4 fruit fly cellular contexts compared by ENCODE assay signal in the genomic region with DNA sequence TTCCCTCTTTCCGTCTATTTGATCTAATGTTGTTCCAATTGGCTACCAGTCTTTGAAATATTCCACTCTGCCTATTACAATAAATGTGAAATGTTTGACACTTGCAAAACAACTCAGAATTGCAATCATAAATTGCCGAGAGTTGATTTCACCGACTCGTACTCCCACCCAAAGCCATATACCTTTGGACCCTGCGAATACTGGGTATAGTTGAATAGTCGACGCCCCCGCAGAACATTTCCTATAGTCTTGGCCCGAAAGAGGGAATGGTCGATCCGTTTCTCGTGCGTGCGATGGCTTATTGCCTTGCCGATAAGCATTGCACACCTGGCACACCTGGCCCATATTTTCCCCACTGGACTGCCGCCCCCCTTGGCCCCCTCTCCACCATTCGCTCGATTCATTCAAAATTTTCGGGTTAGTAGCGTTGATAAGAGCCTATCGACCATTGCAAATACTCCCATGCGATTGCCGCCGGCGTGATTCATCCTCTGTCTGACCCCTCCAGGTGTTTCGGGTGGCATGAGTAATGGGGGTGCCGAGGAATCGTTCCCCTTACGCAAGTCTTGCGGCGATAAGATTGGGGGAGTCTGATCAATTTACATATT.
TF ChIP-seq lines count a peak whose summit lies in the region.

No protein-coding gene starts in this region.

- no peak for TF ChIP-seq CTCF in whole organism, embryonic (GFP tag; optimal IDR thresholded peaks at IDR 0.05; lab: Kevin White, UChicago)

TF ChIP-seq in whole organism, adult, 20 proteins besides CTCF, POLR2A, EP300 and RAD21:
- TF ChIP-seq cic (GFP tag; optimal IDR thresholded peaks at IDR 0.05; lab: Kevin White, UChicago): peak; percentile 12
- TF ChIP-seq CG12768 (GFP tag; optimal IDR thresholded peaks at IDR 0.05; lab: Kevin White, UChicago): no peak
- no peak for TF ChIP-seq CG7045 (GFP tag; optimal IDR thresholded peaks at IDR 0.05; lab: Kevin White, UChicago)
- peak; percentile 61 for TF ChIP-seq kay (GFP tag; lab: Kevin White, UChicago; ENCODE audit: borderline replicate concordance)
- no peak for TF ChIP-seq Mnt (GFP tag; optimal IDR thresholded peaks at IDR 0.05; lab: Kevin White, UChicago)

TF ChIP-seq in whole organism, embryonic, 481 proteins besides CTCF, POLR2A, EP300 and RAD21 (continues in another document):
- no peak for TF ChIP-seq CG11398 (GFP tag; optimal IDR thresholded peaks at IDR 0.05; lab: Kevin White, UChicago)
- TF ChIP-seq Rfx (GFP tag; IDR thresholded peaks at IDR 0.05; lab: Robert Waterston, UW): peak; percentile 26; the same call in 1 of the 2 replicates
- TF ChIP-seq Xbp1 (GFP tag; optimal IDR thresholded peaks at IDR 0.05; lab: Kevin White, UChicago): peak; percentile 11
- TF ChIP-seq CG2678 (tag; optimal IDR thresholded peaks at IDR 0.05; lab: Kevin White, UChicago): peak; percentile 28
- no peak for TF ChIP-seq dati (GFP tag; IDR thresholded peaks at IDR 0.05; lab: Robert Waterston, UW)
- peak; percentile 44 for TF ChIP-seq Ptx1 (GFP tag; IDR thresholded peaks at IDR 0.05; lab: Robert Waterston, UW)
- TF ChIP-seq CG3163 (GFP tag; optimal IDR thresholded peaks at IDR 0.05; lab: Kevin White, UChicago): peak; percentile 18
- TF ChIP-seq CHES-1-like (GFP tag; optimal IDR thresholded peaks at IDR 0.05; lab: Kevin White, UChicago): peak; percentile 15
- TF ChIP-seq peb (GFP tag; IDR thresholded peaks at IDR 0.05; lab: Robert Waterston, UW): no peak
- TF ChIP-seq jigr1 (GFP tag; IDR thresholded peaks at IDR 0.05; lab: Robert Waterston, UW): no peak
- TF ChIP-seq ttk (GFP tag; IDR thresholded peaks at IDR 0.05; lab: Robert Waterston, UW): no peak
- peak; percentile 34 for TF ChIP-seq gem (tag; optimal IDR thresholded peaks at IDR 0.05; lab: Kevin White, UChicago)
- peak; percentile 38 for TF ChIP-seq mam (GFP tag; optimal IDR thresholded peaks at IDR 0.05; lab: Kevin White, UChicago)
- TF ChIP-seq CG16815 (GFP tag; optimal IDR thresholded peaks at IDR 0.05; lab: Kevin White, UChicago): no peak
- peak; percentile 29 to 80 for TF ChIP-seq Pdp1 (GFP tag; optimal IDR thresholded peaks at IDR 0.05; lab: Kevin White, UChicago)
- TF ChIP-seq jing (GFP tag; optimal IDR thresholded peaks at IDR 0.05; lab: Kevin White, UChicago): no peak
- TF ChIP-seq bigmax (GFP tag; optimal IDR thresholded peaks at IDR 0.05; lab: Kevin White, UChicago): no peak
- peak; percentile 8 for TF ChIP-seq Hey (tag; optimal IDR thresholded peaks at IDR 0.05; lab: Kevin White, UChicago)
- no peak for TF ChIP-seq jumu (GFP tag; optimal IDR thresholded peaks at IDR 0.05; lab: Kevin White, UChicago)
- TF ChIP-seq Dll (GFP tag; IDR thresholded peaks at IDR 0.05; lab: Robert Waterston, UW; ENCODE audit: partially characterized antibody): no peak
- 0 out of 2 replicates have a peak, but pooled peaks have one; percentile 27 for TF ChIP-seq CG32767 (GFP tag; IDR thresholded peaks at IDR 0.05; lab: Robert Waterston, UW)
- peak; percentile 49; the same call in 1 of the 3 replicates for TF ChIP-seq CG17361 (GFP tag; IDR thresholded peaks at IDR 0.05; lab: Robert Waterston, UW)
- no peak for TF ChIP-seq CG34376 (GFP tag; optimal IDR thresholded peaks at IDR 0.05; lab: Kevin White, UChicago)
- no peak for TF ChIP-seq lov (optimal IDR thresholded peaks at IDR 0.05; lab: Kevin White, UChicago)
- TF ChIP-seq lov (GFP tag; IDR thresholded peaks at IDR 0.05; lab: Robert Waterston, UW): no peak
- peak; percentile 6 for TF ChIP-seq CG15514 (GFP tag; optimal IDR thresholded peaks at IDR 0.05; lab: Kevin White, UChicago)

TF ChIP-seq in whole organism, prepupa, 60 proteins besides CTCF, POLR2A, EP300 and RAD21:
- TF ChIP-seq Ets21C (GFP tag; optimal IDR thresholded peaks at IDR 0.05; lab: Kevin White, UChicago) (no peak), vri (GFP tag; optimal IDR thresholded peaks at IDR 0.05; lab: Kevin White, UChicago) (peak; percentile 91), fd59A (GFP tag; optimal IDR thresholded peaks at IDR 0.05; lab: Kevin White, UChicago) (no peak), pdm3 (GFP tag; optimal IDR thresholded peaks at IDR 0.05; lab: Kevin White, UChicago) (no peak), OdsH (GFP tag; optimal IDR thresholded peaks at IDR 0.05; lab: Kevin White, UChicago) (no peak), CG10669 (GFP tag; optimal IDR thresholded peaks at IDR 0.05; lab: Kevin White, UChicago) (no peak), CG8632 (GFP tag; optimal IDR thresholded peaks at IDR 0.05; lab: Kevin White, UChicago) (no peak), topi (GFP tag; optimal IDR thresholded peaks at IDR 0.05; lab: Kevin White, UChicago) (no peak), Eip93F (GFP tag; optimal IDR thresholded peaks at IDR 0.05; lab: Kevin White, UChicago) (no peak), CG6808 (GFP tag; optimal IDR thresholded peaks at IDR 0.05; lab: Kevin White, UChicago) (no peak), CG6792 (GFP tag; optimal IDR thresholded peaks at IDR 0.05; lab: Kevin White, UChicago) (no peak), ss (GFP tag; optimal IDR thresholded peaks at IDR 0.05; lab: Kevin White, UChicago) (no peak), dac (GFP tag; optimal IDR thresholded peaks at IDR 0.05; lab: Kevin White, UChicago) (no peak), fkh (GFP tag; optimal IDR thresholded peaks at IDR 0.05; lab: Kevin White, UChicago) (peak; percentile 5), CG16779 (tag; optimal IDR thresholded peaks at IDR 0.05; lab: Kevin White, UChicago) (no peak), Hr4 (GFP tag; optimal IDR thresholded peaks at IDR 0.05; lab: Kevin White, UChicago) (no peak), CG4318 (GFP tag; optimal IDR thresholded peaks at IDR 0.05; lab: Kevin White, UChicago) (no peak), Eip78C (GFP tag; lab: Kevin White, UChicago) (peak; percentile 5)
TF ChIP-seq in whole organism, prepupa: peak in this region for 3.

TF ChIP-seq in whole organism, wandering third instar larva, 38 proteins besides CTCF, POLR2A, EP300 and RAD21:
- TF ChIP-seq CG9705 (GFP tag; optimal IDR thresholded peaks at IDR 0.05; lab: Kevin White, UChicago): no peak
- TF ChIP-seq Hr78 (GFP tag; optimal IDR thresholded peaks at IDR 0.05; lab: Kevin White, UChicago): no peak
- no peak for TF ChIP-seq Rel (GFP tag; optimal IDR thresholded peaks at IDR 0.05; lab: Kevin White, UChicago)
- peak; percentile 33 for TF ChIP-seq Rel (tag; optimal IDR thresholded peaks at IDR 0.05; lab: Kevin White, UChicago)
- no peak for TF ChIP-seq CG32264 (GFP tag; optimal IDR thresholded peaks at IDR 0.05; lab: Kevin White, UChicago)
- no peak for TF ChIP-seq lola (GFP tag; optimal IDR thresholded peaks at IDR 0.05; lab: Kevin White, UChicago)
- TF ChIP-seq rgr (GFP tag; optimal IDR thresholded peaks at IDR 0.05; lab: Kevin White, UChicago): no peak
- TF ChIP-seq dsf (GFP tag; optimal IDR thresholded peaks at IDR 0.05; lab: Kevin White, UChicago; ENCODE audit: borderline replicate concordance): no peak
- no peak for TF ChIP-seq N (GFP tag; optimal IDR thresholded peaks at IDR 0.05; lab: Kevin White, UChicago)
- no peak for TF ChIP-seq Dif (GFP tag; optimal IDR thresholded peaks at IDR 0.05; lab: Kevin White, UChicago; ENCODE audit: partially characterized antibody)
- no peak for TF ChIP-seq ey (GFP tag; optimal IDR thresholded peaks at IDR 0.05; lab: Kevin White, UChicago)
- TF ChIP-seq fru (GFP tag; optimal IDR thresholded peaks at IDR 0.05; lab: Kevin White, UChicago): peak; percentile 44
- peak; percentile 37 for TF ChIP-seq h (GFP tag; optimal IDR thresholded peaks at IDR 0.05; lab: Kevin White, UChicago)
- no peak for TF ChIP-seq Mio (GFP tag; optimal IDR thresholded peaks at IDR 0.05; lab: Kevin White, UChicago)
- no peak for TF ChIP-seq Dfd (GFP tag; optimal IDR thresholded peaks at IDR 0.05; lab: Kevin White, UChicago)
- TF ChIP-seq psq (GFP tag; optimal IDR thresholded peaks at IDR 0.05; lab: Kevin White, UChicago): no peak
- TF ChIP-seq Jra (GFP tag; optimal IDR thresholded peaks at IDR 0.05; lab: Kevin White, UChicago): peak; percentile 10
- no peak for TF ChIP-seq HLH106 (tag; optimal IDR thresholded peaks at IDR 0.05; lab: Kevin White, UChicago)
- TF ChIP-seq Vsx2 (GFP tag; optimal IDR thresholded peaks at IDR 0.05; lab: Kevin White, UChicago; ENCODE audit: partially characterized antibody): no peak
- TF ChIP-seq brk (GFP tag; optimal IDR thresholded peaks at IDR 0.05; lab: Kevin White, UChicago): no peak
TF ChIP-seq in whole organism, wandering third instar larva: peak in this region for 4.
